Worm (Caenorhabditis elegans) whole organism, early embryonic: ENCODE measurements around the gene F19B10.4.

Experiments used
- B0310.2 ChIP-seq: sonication (generic microtip); optimal IDR thresholded peaks from 2 replicates; lab custom pipeline; 2016; ENCODE audit warnings: mild to moderate bottlenecking, missing genetic modification characterization, missing compliant biosample characterization
- F13C5.2 ChIP-seq: sonication (generic microtip); optimal IDR thresholded peaks from 2 replicates; lab custom pipeline; 2017; ENCODE audit warnings: mild to moderate bottlenecking, missing genetic modification characterization, inconsistent platforms, missing compliant biosample characterization
- aly-1 ChIP-seq: sonication (generic microtip); optimal IDR thresholded peaks from 2 replicates; lab custom pipeline; 2016; ENCODE audit warnings: missing genetic modification characterization, missing compliant biosample characterization
- ama-1 ChIP-seq: fragments of 150-350 bp; optimal IDR thresholded peaks from 2 replicates; lab custom pipeline; 2014
- ets-7 ChIP-seq: sonication (generic microtip); optimal IDR thresholded peaks from 2 replicates; lab custom pipeline; 2016; ENCODE audit warnings: missing genotype, missing genetic modification characterization, missing compliant biosample characterization
- flt-1 ChIP-seq: fragments of 200-800 bp; sonication (Bioruptor generic); IDR thresholded peaks from 2 replicates; pipeline ENCODE4 v1.3.6; 2022; ENCODE audit warnings: missing genetic modification characterization, missing compliant biosample characterization
- sea-1 ChIP-seq: fragments of 200-800 bp; sonication (Bioruptor generic); conservative IDR thresholded peaks from 2 replicates; pipeline ENCODE4 v1.3.6; 2022; ENCODE audit warnings: missing genetic modification characterization, missing compliant biosample characterization
- tra-4 ChIP-seq: sonication (generic microtip); optimal IDR thresholded peaks from 2 replicates; lab custom pipeline; 2017; ENCODE audit warnings: missing genetic modification characterization, missing compliant biosample characterization

DNA sequence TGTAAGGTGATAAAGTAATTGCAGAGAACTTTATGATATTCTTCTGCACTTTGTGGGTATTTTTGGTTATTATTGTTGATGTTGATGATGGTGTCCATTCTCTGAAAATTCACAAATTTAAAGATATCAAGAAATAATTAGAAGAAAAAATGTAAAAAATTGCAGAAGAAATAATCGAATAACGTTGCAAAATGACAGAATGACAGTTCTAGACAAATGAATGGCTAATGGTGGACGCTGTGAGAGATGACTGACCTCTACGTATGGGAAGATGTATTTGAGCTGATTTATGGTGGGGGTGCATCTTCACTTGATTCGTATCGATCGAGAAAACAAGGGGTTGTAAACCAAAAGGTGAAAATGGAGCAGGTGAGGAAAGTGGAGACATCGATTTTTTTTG, 13.6 kb downstream of the F19B10.4 start, which contains the start of gene sea-1:
- no peak for TF ChIP-seq ama-1 (lab: Kevin White, UChicago)
- no peak for TF ChIP-seq sea-1 (GFP tag; lab: Robert Waterston, UW)
- no peak for TF ChIP-seq F13C5.2
- no peak for TF ChIP-seq tra-4 (tag; lab: Kevin White, UChicago)
- TF ChIP-seq flt-1 (GFP tag; lab: Robert Waterston, UW), result no peak
- TF ChIP-seq aly-1 (tag; lab: Kevin White, UChicago), result no peak
- TF ChIP-seq ets-7 (tag; lab: Kevin White, UChicago), result no peak
- no peak for TF ChIP-seq B0310.2 (tag; lab: Kevin White, UChicago)
